Fruit fly (Drosophila melanogaster) whole organism, embryonic: Measurements from ENCODE around the gene CG15741.
A peak's percentile ranks its signal among the peaks of the same experiment; 100 is the strongest.

Source experiments
- CG10267 ChIP-seq: fragments of 200-800 bp; sonication (Bioruptor generic); optimal IDR thresholded peaks from 2 replicates; lab custom pipeline; 2018; ENCODE audit warnings: missing biosample characterization, mild to moderate bottlenecking, missing genetic modification characterization, moderate library complexity
- CG10959 ChIP-seq: fragments of 200-800 bp; sonication (Bioruptor generic); IDR thresholded peaks from 2 replicates; pipeline ENCODE4 v1.3.6; 2022; ENCODE audit warnings: missing biosample characterization, missing genetic modification characterization
- CG11398 ChIP-seq: fragments of 200-800 bp; sonication (Bioruptor generic); optimal IDR thresholded peaks from 2 replicates; lab custom pipeline; 2016; ENCODE audit warnings: missing biosample characterization, missing genetic modification characterization
- CG13287 ChIP-seq: fragments of 200-800 bp; sonication (Bioruptor generic); IDR thresholded peaks from 2 replicates; pipeline ENCODE4 v1.3.6; 2022; ENCODE audit warnings: missing biosample characterization, missing genetic modification characterization; ENCODE audit not compliant: partially characterized antibody
- CG13296 ChIP-seq: fragments of 200-800 bp; sonication (Bioruptor generic); optimal IDR thresholded peaks from 3 replicates; lab custom pipeline; 2018; ENCODE audit warnings: missing biosample characterization, mild to moderate bottlenecking, missing genetic modification characterization
- CG14050 ChIP-seq: fragments of 200-800 bp; sonication (Bioruptor generic); IDR thresholded peaks from 3 replicates; pipeline ENCODE4 v1.3.6; 2022; ENCODE audit warnings: missing biosample characterization, missing genetic modification characterization
- CG14710 ChIP-seq: fragments of 200-800 bp; sonication (Bioruptor generic); optimal IDR thresholded peaks from 3 replicates; lab custom pipeline; 2019; ENCODE audit warnings: missing biosample characterization, mild to moderate bottlenecking, missing genetic modification characterization, moderate library complexity
- CG1647 ChIP-seq: fragments of 200-800 bp; sonication (Bioruptor generic); optimal IDR thresholded peaks from 3 replicates; lab custom pipeline; 2016; ENCODE audit warnings: missing biosample characterization, missing genetic modification characterization
- CG17912 ChIP-seq: fragments of 200-800 bp; sonication (Bioruptor generic); optimal IDR thresholded peaks from 2 replicates; lab custom pipeline; 2018; ENCODE audit warnings: missing biosample characterization, mild to moderate bottlenecking, missing genetic modification characterization
- CG2116 ChIP-seq: fragments of 200-800 bp; sonication (Bioruptor generic); optimal IDR thresholded peaks from 3 replicates; lab custom pipeline; 2018; ENCODE audit warnings: missing biosample characterization, mild to moderate bottlenecking, missing genetic modification characterization
- CG2199 ChIP-seq: fragments of 200-800 bp; sonication (Bioruptor generic); IDR thresholded peaks from 3 replicates; pipeline ENCODE4 v1.3.6; 2022; ENCODE audit warnings: missing biosample characterization, missing genetic modification characterization
- CG31365 ChIP-seq: fragments of 200-800 bp; sonication (Bioruptor generic); optimal IDR thresholded peaks from 2 replicates; lab custom pipeline; 2018; ENCODE audit warnings: missing biosample characterization, mild to moderate bottlenecking, missing genetic modification characterization
- CG31388 ChIP-seq: fragments of 200-800 bp; sonication (Bioruptor generic); optimal IDR thresholded peaks from 2 replicates; lab custom pipeline; 2016; ENCODE audit warnings: missing biosample characterization, missing genetic modification characterization
- CG34422 ChIP-seq: fragments of 200-800 bp; sonication (Bioruptor generic); IDR thresholded peaks from 3 replicates; pipeline ENCODE4 v1.3.6; 2022; ENCODE audit warnings: missing biosample characterization, missing genetic modification characterization
- CG3838 ChIP-seq: fragments of 200-800 bp; sonication (Bioruptor generic); optimal IDR thresholded peaks from 3 replicates; lab custom pipeline; 2016; ENCODE audit warnings: missing biosample characterization, missing genetic modification characterization
- CG43689 ChIP-seq: fragments of 200-800 bp; sonication (Bioruptor generic); IDR thresholded peaks from 2 replicates; pipeline ENCODE4 v1.3.6; 2022; ENCODE audit warnings: missing biosample characterization, missing genetic modification characterization
- CG6175 ChIP-seq: fragments of 200-800 bp; sonication (Bioruptor generic); IDR thresholded peaks from 3 replicates; pipeline ENCODE4 v1.3.6; 2022; ENCODE audit warnings: missing biosample characterization, missing genetic modification characterization
- CG7357 ChIP-seq: fragments of 200-800 bp; sonication (Bioruptor generic); IDR thresholded peaks from 3 replicates; pipeline ENCODE4 v1.3.6; 2022; ENCODE audit warnings: missing biosample characterization, missing genetic modification characterization
- CG8089 ChIP-seq: fragments of 200-800 bp; sonication (Bioruptor generic); optimal IDR thresholded peaks from 3 replicates; lab custom pipeline; 2016; ENCODE audit warnings: missing biosample characterization, missing genetic modification characterization
- CG8359 ChIP-seq: fragments of 200-800 bp; sonication (Bioruptor generic); optimal IDR thresholded peaks from 2 replicates; lab custom pipeline; 2017; ENCODE audit warnings: missing biosample characterization, mild to moderate bottlenecking, missing genetic modification characterization, borderline replicate concordance
- Dad ChIP-seq: fragments of 200-800 bp; sonication (Bioruptor generic); optimal IDR thresholded peaks from 3 replicates; lab custom pipeline; 2016; ENCODE audit warnings: missing biosample characterization, missing genetic modification characterization
- Dfd ChIP-seq, 2 experiments: fragments of >200 bp; optimal IDR thresholded peaks; 2 replicates each; lab custom pipeline; 2017; ENCODE audit warnings: missing biosample characterization in 2 of 2, missing genetic modification characterization in 2 of 2
- Dip3 ChIP-seq: fragments of 200-800 bp; sonication (Bioruptor generic); optimal IDR thresholded peaks from 3 replicates; lab custom pipeline; 2016; ENCODE audit warnings: missing biosample characterization, missing genetic modification characterization
- H2.0 ChIP-seq: fragments of 200-800 bp; sonication (Bioruptor generic); IDR thresholded peaks from 2 replicates; pipeline ENCODE4 v1.3.6; 2022; ENCODE audit warnings: missing biosample characterization, missing genetic modification characterization
- HLH3B ChIP-seq: fragments of 200-800 bp; sonication (Bioruptor generic); IDR thresholded peaks from 2 replicates; pipeline ENCODE4 v1.3.6; 2022; ENCODE audit warnings: missing biosample characterization, missing genetic modification characterization
- HLH4C ChIP-seq: fragments of 200-800 bp; sonication (Bioruptor generic); IDR thresholded peaks from 3 replicates; pipeline ENCODE4 v1.3.6; 2022; ENCODE audit warnings: missing biosample characterization, missing genetic modification characterization; ENCODE audit not compliant: partially characterized antibody
- HLHmδ ChIP-seq: fragments of 200-800 bp; sonication (Bioruptor generic); optimal IDR thresholded peaks from 2 replicates; lab custom pipeline; 2018; ENCODE audit warnings: missing biosample characterization, mild to moderate bottlenecking, missing genetic modification characterization, moderate library complexity
- HmgD ChIP-seq: fragments of 200-800 bp; sonication (Bioruptor generic); optimal IDR thresholded peaks from 3 replicates; lab custom pipeline; 2016; ENCODE audit warnings: missing biosample characterization, missing genetic modification characterization
- Hr39 ChIP-seq: fragments of >200 bp; optimal IDR thresholded peaks from 2 replicates; lab custom pipeline; 2017
- MTF-1 ChIP-seq: fragments of 200-800 bp; sonication (Bioruptor generic); optimal IDR thresholded peaks from 2 replicates; lab custom pipeline; 2018; ENCODE audit warnings: missing biosample characterization, mild to moderate bottlenecking, missing genetic modification characterization, borderline replicate concordance
- Mad ChIP-seq: fragments of 200-800 bp; sonication (Bioruptor generic); optimal IDR thresholded peaks from 2 replicates; lab custom pipeline; 2016; ENCODE audit warnings: missing biosample characterization, missing genetic modification characterization
- Med ChIP-seq: fragments of 200-800 bp; sonication (Bioruptor generic); peaks from one replicate; lab custom pipeline; 2016; ENCODE audit warnings: missing biosample characterization, missing genetic modification characterization, mild to moderate bottlenecking, inconsistent platforms, moderate library complexity
- Meics ChIP-seq: fragments of 200-800 bp; sonication (Bioruptor generic); optimal IDR thresholded peaks from 2 replicates; lab custom pipeline; 2017; ENCODE audit warnings: missing biosample characterization, mild to moderate bottlenecking, missing genetic modification characterization
- Ravus ChIP-seq: fragments of 200-800 bp; sonication (Bioruptor generic); IDR thresholded peaks from 2 replicates; pipeline ENCODE4 v1.3.6; 2022; ENCODE audit warnings: missing biosample characterization, missing genetic modification characterization
- Scr ChIP-seq: fragments of 200-800 bp; sonication (Bioruptor generic); IDR thresholded peaks from 2 replicates; pipeline ENCODE4 v1.3.6; 2022; ENCODE audit warnings: missing biosample characterization, missing genetic modification characterization; ENCODE audit not compliant: partially characterized antibody
- Spps ChIP-seq: fragments of 200-800 bp; sonication (Bioruptor generic); optimal IDR thresholded peaks from 2 replicates; lab custom pipeline; 2018; ENCODE audit warnings: missing biosample characterization, mild to moderate bottlenecking, missing genetic modification characterization
- bowl ChIP-seq: fragments of 200-800 bp; sonication (Bioruptor generic); IDR thresholded peaks from 2 replicates; pipeline ENCODE4 v1.3.6; 2022; ENCODE audit warnings: missing biosample characterization, missing genetic modification characterization
- croc ChIP-seq: fragments of 200-800 bp; sonication (Bioruptor generic); conservative IDR thresholded peaks from 3 replicates; pipeline ENCODE4 v1.3.6; 2022; ENCODE audit warnings: missing biosample characterization, missing genetic modification characterization
- crp ChIP-seq, 2 experiments: fragments of 200-800 bp; sonication (Bioruptor generic); optimal IDR thresholded peaks; 2 replicates in 1 of 2; 3 replicates in 1 of 2; lab custom pipeline; 2017; ENCODE audit warnings: missing biosample characterization in 2 of 2, missing genetic modification characterization in 2 of 2, mild to moderate bottlenecking in 1 of 2, moderate library complexity in 1 of 2
- dan ChIP-seq: fragments of 200-800 bp; sonication (Bioruptor generic); IDR thresholded peaks from 2 replicates; pipeline ENCODE4 v1.3.6; 2022; ENCODE audit warnings: missing biosample characterization, missing genetic modification characterization
- dati ChIP-seq: fragments of 200-800 bp; sonication (Bioruptor generic); IDR thresholded peaks from 2 replicates; pipeline ENCODE4 v1.3.6; 2022; ENCODE audit warnings: missing biosample characterization, missing genetic modification characterization
- eve ChIP-seq, 2 experiments: fragments of >200 bp; optimal IDR thresholded peaks; 2 replicates each; lab custom pipeline; 2017; ENCODE audit warnings: missing biosample characterization in 2 of 2, missing genetic modification characterization in 2 of 2
- grn ChIP-seq: fragments of 200-800 bp; sonication (Bioruptor generic); optimal IDR thresholded peaks from 3 replicates; lab custom pipeline; 2017; ENCODE audit warnings: missing biosample characterization, missing genetic modification characterization
- hbn ChIP-seq: fragments of 200-800 bp; sonication (Bioruptor generic); IDR thresholded peaks from 2 replicates; pipeline ENCODE4 v1.3.6; 2022; ENCODE audit warnings: missing biosample characterization, missing genetic modification characterization; ENCODE audit not compliant: partially characterized antibody
- lmd ChIP-seq: fragments of 200-800 bp; sonication (Bioruptor generic); IDR thresholded peaks from 2 replicates; pipeline ENCODE4 v1.3.6; 2022; ENCODE audit warnings: missing biosample characterization, missing genetic modification characterization
- mirr ChIP-seq: fragments of 200-800 bp; sonication (Bioruptor generic); optimal IDR thresholded peaks from 3 replicates; lab custom pipeline; 2018; ENCODE audit warnings: missing biosample characterization, mild to moderate bottlenecking, missing genetic modification characterization
- mld ChIP-seq: fragments of 200-800 bp; sonication (Bioruptor generic); IDR thresholded peaks from 3 replicates; pipeline ENCODE4 v1.3.6; 2022; ENCODE audit warnings: missing biosample characterization, missing genetic modification characterization; ENCODE audit not compliant: partially characterized antibody
- pan ChIP-seq, 4 experiments: fragments of >200 bp in 3 of 4; fragments of 200-800 bp in 1 of 4; sonication (Bioruptor generic) in 1 of 4; optimal IDR thresholded peaks in 3 of 4; IDR thresholded peaks in 1 of 4; 2 replicates each; pipeline versions ENCODE4 v1.3.6 to Lab custom; 2017 to 2022; ENCODE audit warnings: missing biosample characterization in 2 of 4, missing genetic modification characterization in 2 of 4, mixed read lengths in 1 of 4
- pum ChIP-seq: fragments of 200-800 bp; sonication (Bioruptor generic); optimal IDR thresholded peaks from 2 replicates; lab custom pipeline; 2016; ENCODE audit warnings: missing biosample characterization, missing genetic modification characterization
- tup ChIP-seq: fragments of 200-800 bp; sonication (Bioruptor generic); optimal IDR thresholded peaks from 2 replicates; lab custom pipeline; 2016; ENCODE audit warnings: missing biosample characterization, mild to moderate bottlenecking, missing genetic modification characterization, moderate library complexity
- vfl ChIP-seq: fragments of 200-800 bp; sonication (Bioruptor generic); optimal IDR thresholded peaks from 2 replicates; lab custom pipeline; 2016; ENCODE audit warnings: missing biosample characterization, missing genetic modification characterization

CG15741 gene

dm6 chrX:11806196-11806595 lies 31.6 kb downstream of the CG15741 start (continued):
- TF ChIP-seq Mad (no peak), MTF-1 (GFP tag; lab: Kevin White, UChicago) (no peak), dan (GFP tag; lab: Robert Waterston, UW) (no peak), Ravus (GFP tag; lab: Robert Waterston, UW) (no peak), bowl (GFP tag; lab: Robert Waterston, UW) (no peak), dati (GFP tag; lab: Robert Waterston, UW) (no peak), CG43689 (GFP tag; lab: Robert Waterston, UW) (no peak), CG2116 (GFP tag; lab: Kevin White, UChicago) (peak; percentile 97), CG13287 (GFP tag; lab: Robert Waterston, UW) (0 out of 2 replicates have a peak, but pooled peaks have one; percentile 10), Dfd (GFP tag; optimal IDR thresholded peaks at IDR 0.05; lab: Kevin White, UChicago) (no peak), HmgD (GFP tag; lab: Kevin White, UChicago) (no peak), CG7357 (GFP tag; lab: Robert Waterston, UW) (no peak), CG10267 (tag; lab: Kevin White, UChicago) (peak; percentile 90), crp (GFP tag; optimal IDR thresholded peaks at IDR 0.05; lab: Kevin White, UChicago) (no peak), CG1647 (GFP tag; lab: Kevin White, UChicago) (no peak), CG14050 (no peak), Meics (GFP tag; lab: Kevin White, UChicago) (no peak), HLH4C (GFP tag; lab: Robert Waterston, UW) (no peak), Hr39 (lab: Kevin White, UChicago) (no peak), HLH3B (GFP tag; lab: Robert Waterston, UW) (no peak), lmd (GFP tag; lab: Robert Waterston, UW) (no peak), CG31365 (tag; lab: Kevin White, UChicago) (no peak), grn (no peak), Spps (no peak), HLHmδ (GFP tag; lab: Kevin White, UChicago) (peak; percentile 33), CG17912 (peak; percentile 3), tup (GFP tag; lab: Kevin White, UChicago) (no peak), CG10959 (GFP tag; lab: Robert Waterston, UW) (no peak), CG3838 (no peak), CG8359 (GFP tag; lab: Kevin White, UChicago) (no peak), mirr (GFP tag; lab: Kevin White, UChicago) (no peak), pum (no peak), CG34422 (GFP tag; lab: Robert Waterston, UW) (peak; percentile 81; the same call in 1 of the 3 replicates), CG31388 (GFP tag; lab: Kevin White, UChicago) (no peak), CG11398 (GFP tag; lab: Kevin White, UChicago) (no peak), Dip3 (GFP tag; lab: Kevin White, UChicago) (no peak), mld (GFP tag; lab: Robert Waterston, UW) (no peak), CG14710 (tag; lab: Kevin White, UChicago) (peak; percentile 15), pan (optimal IDR thresholded peaks at IDR 0.05; lab: Kevin White, UChicago) (no peak), pan (GFP tag; optimal IDR thresholded peaks at IDR 0.05 in 1 of 2, IDR thresholded peaks at IDR 0.05 in 1 of 2) (peak in 1 of 2 experiments; percentile 15), CG8089 (GFP tag; lab: Kevin White, UChicago) (no peak), Med (peak; percentile 87), hbn (GFP tag; lab: Robert Waterston, UW) (no peak), CG2199 (no peak), CG13296 (GFP tag; lab: Kevin White, UChicago) (no peak), CG6175 (GFP tag; lab: Robert Waterston, UW) (peak; percentile 42; the same call in 1 of the 3 replicates), Dad (GFP tag; lab: Kevin White, UChicago) (no peak), eve (GFP tag; optimal IDR thresholded peaks at IDR 0.05; lab: Kevin White, UChicago) (no peak), vfl (GFP tag; lab: Kevin White, UChicago) (no peak), croc (GFP tag; lab: Robert Waterston, UW) (no peak), Scr (GFP tag; lab: Robert Waterston, UW) (0 out of 2 replicates have a peak, but pooled peaks have one; percentile 17), H2.0 (GFP tag; lab: Robert Waterston, UW) (no peak)
